Fruit fly (Drosophila melanogaster): ENCODE data around the gene CG2694.

DNA sequence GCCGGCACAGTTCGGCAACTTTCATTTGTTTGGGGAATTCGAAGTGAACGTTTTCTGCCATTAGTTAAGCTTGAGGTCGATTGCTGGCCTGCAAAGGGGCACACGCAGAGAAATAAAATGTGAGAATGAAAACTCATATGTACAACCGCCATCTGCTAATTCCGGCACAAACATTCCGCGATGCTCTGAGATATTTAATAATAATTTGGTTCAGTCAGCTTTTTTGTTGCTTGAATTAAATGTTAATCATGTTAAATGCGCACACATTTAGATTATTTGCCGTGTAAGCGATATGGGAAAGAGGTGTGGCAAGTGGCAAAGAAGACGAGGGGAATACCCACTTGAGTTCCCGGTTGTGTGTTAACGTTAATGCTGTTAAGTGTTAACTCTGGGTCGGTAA, 43.5 kb downstream of the CG2694 start:
- TF ChIP-seq pad (GFP tag; optimal IDR thresholded peaks at IDR 0.05) (no peak), tj (GFP tag; optimal IDR thresholded peaks at IDR 0.05) (no peak), CG12768 (GFP tag; optimal IDR thresholded peaks at IDR 0.05) (no peak), cnc (optimal IDR thresholded peaks at IDR 0.05) (no peak), Crg-1 (GFP tag; optimal IDR thresholded peaks at IDR 0.05) (no peak)
